Fruit fly (Drosophila melanogaster) S2 (cell line): ENCODE measurements around the gene mrva.

Source experiments
- CG8478 ChIP-seq: fragments of >200 bp; optimal IDR thresholded peaks from 2 replicates; lab custom pipeline; 2018
- CTCF ChIP-seq, 2 experiments: fragments of >200 bp; optimal IDR thresholded peaks; 2 replicates each; lab custom pipeline; 2018

mrva gene

DNA sequence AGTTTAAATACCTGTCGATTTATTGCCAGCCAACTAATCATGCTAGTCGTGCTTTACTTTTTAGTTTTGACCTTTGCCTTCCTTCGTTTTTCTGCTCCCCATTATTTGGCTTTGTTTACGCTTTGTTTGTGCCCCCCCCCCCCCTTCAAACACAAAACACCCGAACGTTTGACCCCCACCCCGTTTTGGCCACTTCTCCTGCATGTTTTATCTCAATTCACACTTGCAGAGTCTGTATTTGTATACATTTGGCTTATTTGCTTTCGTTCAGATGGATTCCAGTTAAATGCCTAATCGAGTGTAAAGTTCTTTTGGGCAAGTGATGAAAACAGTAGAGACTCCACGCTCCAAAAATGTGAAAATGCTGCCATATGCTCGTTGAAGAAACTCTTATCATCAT lies 20.7 kb upstream of the mrva start:
- no peak for TF ChIP-seq CG8478 (lab: Kevin White, UChicago)
- TF ChIP-seq CTCF (optimal IDR thresholded peaks at IDR 0.05; lab: Kevin White, UChicago): no peak

DNA sequence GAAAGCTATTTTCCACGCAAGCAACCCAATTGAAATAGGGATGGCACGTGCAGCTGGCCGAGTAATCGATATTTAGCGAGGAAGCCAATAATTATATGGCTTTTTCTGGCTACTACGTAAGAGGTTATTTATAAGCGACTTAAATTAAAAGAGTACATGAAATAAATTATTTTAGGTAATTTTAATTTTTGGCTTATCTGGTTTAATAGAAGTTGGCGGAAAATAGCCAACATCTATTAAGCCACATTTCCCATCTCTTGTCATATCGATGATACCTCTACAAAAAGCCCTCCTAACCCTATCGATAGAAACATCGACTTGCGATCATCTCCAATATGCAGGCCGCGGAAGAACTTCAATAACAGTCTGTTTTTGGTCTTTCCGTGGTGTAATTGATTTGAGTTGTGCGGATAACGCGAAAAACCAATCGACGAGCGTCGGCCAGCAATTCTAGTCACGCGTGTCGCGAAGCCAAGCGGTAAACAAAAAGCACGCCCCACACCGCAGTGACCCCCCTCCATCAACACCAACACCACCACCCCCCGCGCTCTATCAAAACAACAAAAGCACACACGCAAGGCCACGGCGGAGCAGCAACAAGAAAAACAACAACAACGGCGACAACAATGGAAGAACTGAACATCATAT lies 19.5 kb upstream of the mrva start, which contains the start of the genes Srp19 and qm:
TSS of gene Srp19 (minus strand) at position 51 of the 648 bp plus-strand sequence.
TSS of gene qm (plus strand) at position 330 of the 648 bp plus-strand sequence.
- TF ChIP-seq CG8478 (lab: Kevin White, UChicago): no peak
- TF ChIP-seq CTCF (optimal IDR thresholded peaks at IDR 0.05; lab: Kevin White, UChicago): no peak

DNA sequence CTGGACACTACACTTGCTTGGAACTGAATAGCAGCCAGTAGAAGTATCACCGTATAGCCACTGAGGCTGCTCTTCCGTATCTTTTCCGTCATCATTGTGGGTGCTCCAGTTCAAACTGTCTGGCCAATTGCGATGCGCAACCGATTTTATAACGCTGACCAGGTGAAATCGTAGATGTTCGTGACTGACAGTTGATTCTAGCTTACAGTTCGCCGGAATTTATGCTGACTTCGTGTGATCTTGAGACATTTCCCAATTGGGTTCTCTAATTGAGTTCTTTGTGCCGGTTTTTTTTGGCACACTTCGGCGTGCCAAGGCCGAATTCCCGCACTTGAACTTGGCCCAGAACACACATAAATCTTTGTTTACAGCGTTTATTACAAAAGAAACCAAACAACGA lies 18.3 kb upstream of the mrva start, which contains the start of gene CG14834:
TSS of gene CG14834 (minus strand) at position 173 of the 400 bp plus-strand sequence.
- TF ChIP-seq CTCF (optimal IDR thresholded peaks at IDR 0.05; lab: Kevin White, UChicago) (no peak), CG8478 (lab: Kevin White, UChicago) (no peak)

DNA sequence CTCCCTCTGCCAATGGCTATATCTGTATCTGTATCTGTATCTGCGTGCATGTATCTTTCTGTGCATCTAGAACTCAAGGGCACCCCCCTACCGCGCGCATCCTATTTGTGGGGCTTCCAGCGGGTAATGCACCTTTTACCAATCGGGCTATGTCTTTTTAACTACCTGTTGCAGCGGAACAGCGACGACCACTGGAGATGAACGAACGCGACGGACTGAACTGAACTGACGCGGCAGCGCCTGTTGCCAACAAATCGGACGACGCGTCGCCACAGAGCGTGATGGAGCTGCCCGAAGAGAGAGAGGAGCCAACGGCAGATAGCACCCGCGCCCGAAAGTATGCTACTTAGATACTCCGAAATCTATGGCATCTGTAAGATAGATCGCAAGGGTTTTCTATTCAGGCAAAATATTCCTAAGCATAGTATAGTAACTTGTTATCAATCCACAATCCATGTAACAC lies 16.4 kb upstream of the mrva start, which contains the start of gene Cln7:
TSS of gene Cln7 (minus strand) at position 219 of the 463 bp plus-strand sequence.
- no peak for TF ChIP-seq CTCF (optimal IDR thresholded peaks at IDR 0.05; lab: Kevin White, UChicago)
- TF ChIP-seq CG8478 (lab: Kevin White, UChicago): no peak

DNA sequence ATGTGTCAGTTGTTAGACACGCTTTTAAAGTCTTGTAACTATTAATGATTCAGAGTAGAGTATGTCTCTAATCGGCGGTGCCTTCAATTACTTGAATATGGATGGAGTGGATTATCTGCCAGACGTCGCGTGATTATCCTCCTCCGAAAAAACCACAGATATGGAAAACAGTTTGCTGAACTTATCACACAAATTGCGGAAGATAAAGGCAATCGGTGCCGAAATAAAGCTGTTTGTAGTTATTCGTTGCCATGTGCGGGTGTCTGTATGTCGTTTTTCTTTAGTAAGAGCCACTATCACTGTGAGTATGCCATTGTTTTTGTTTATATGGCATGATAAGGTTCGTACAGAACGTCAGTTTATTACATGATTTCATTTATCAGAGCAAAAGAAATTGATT lies 15.4 kb upstream of the mrva start:
- TF ChIP-seq CTCF (optimal IDR thresholded peaks at IDR 0.05; lab: Kevin White, UChicago) (no peak), CG8478 (lab: Kevin White, UChicago) (no peak)

DNA sequence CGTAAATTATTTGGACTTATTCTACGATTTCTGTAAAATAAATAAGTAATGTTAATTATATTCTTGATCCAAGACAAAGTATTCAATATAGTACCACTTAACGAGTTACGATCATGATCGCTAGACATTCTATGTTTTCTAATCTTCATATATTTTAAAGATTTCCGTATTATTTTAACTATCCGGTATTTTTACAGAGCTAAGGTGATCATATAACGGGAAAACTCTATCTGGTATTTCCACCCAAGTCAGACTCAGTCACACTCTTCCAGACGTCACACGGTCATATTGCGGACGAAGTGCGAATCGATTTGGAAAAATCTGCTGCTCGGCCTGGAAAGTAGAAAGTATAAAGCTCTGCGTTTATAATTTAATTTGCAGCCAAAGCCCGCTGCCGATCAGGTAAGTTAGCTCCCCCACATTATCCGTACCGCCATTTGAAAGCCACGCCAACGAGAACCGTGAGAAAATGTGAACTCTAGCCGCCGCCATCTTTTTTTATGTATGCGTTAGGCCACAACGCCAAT lies 10.6 kb upstream of the mrva start, which contains the start of the genes lark and eco:
TSS of gene lark (plus strand) at position 51 of the 527 bp plus-strand sequence.
TSS of gene eco (minus strand) at position 125 of the 527 bp plus-strand sequence.
- no peak for TF ChIP-seq CTCF (optimal IDR thresholded peaks at IDR 0.05; lab: Kevin White, UChicago)
- no peak for TF ChIP-seq CG8478 (lab: Kevin White, UChicago)

DNA sequence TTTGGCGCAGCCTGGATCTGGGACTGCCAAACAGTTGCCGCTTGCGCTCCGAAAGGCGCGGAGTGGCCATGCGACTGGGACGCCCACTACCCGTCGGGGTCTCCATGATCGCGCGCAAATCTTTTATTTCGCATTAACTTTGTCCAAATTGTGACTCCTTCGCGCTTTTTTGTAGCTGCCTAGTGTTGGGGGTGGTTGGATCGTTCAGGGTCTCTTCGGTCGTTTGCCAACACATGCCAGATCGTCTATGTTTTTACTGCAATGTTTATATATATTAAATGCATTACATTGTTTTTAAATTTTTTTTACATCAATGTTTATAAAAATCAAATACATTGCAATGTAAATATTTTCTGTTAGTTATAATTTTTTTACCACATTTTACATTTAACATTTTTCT lies 10.1 kb upstream of the mrva start:
- TF ChIP-seq CTCF (optimal IDR thresholded peaks at IDR 0.05; lab: Kevin White, UChicago) (no peak), CG8478 (lab: Kevin White, UChicago) (no peak)

DNA sequence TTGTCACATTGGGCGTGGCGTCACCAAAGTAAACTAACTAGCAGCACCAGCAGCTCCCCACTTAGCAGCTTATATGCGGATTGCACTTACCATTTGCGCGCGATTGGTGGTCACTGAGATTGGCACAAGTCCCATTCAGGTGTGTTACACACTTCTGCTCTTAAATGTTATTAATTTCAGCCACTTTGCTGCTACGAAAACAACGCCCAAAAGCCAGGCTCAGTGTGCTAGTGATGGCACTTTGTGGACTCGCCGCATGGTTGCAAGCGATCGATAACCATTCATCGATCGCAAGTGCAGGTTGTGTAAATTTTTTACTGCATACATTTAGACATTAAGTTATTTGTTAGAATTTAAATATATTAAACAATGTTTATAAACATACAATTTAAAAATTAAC lies 6.3 kb upstream of the mrva start, which contains the start of the genes wrm1 and wrm2:
TSS of gene wrm1 (minus strand) at position 237 of the 400 bp plus-strand sequence.
TSS of gene wrm2 (minus strand) at position 237 of the 400 bp plus-strand sequence.
- TF ChIP-seq CG8478 (lab: Kevin White, UChicago) (no peak), CTCF (optimal IDR thresholded peaks at IDR 0.05; lab: Kevin White, UChicago) (no peak)

DNA sequence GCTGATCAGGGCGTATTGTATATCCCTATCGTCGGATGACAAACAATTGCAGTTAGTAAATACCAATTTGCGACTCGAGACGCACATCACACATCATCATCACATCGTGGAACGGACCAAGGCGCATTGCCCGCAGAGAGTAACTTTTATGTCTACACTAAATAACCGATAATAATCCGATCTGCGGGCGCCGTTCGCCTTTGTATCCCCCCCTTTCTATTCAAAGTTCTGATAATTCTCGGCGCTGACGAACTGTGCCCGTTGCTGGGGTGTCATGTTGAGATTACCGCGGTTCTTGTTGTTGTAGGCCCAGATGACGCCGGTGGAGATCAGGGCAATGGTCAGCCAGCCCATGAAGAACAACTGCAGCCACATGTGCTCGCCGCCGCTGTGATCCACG lies 2.0 kb downstream of the mrva start:
- TF ChIP-seq CG8478 (lab: Kevin White, UChicago) (no peak), CTCF (optimal IDR thresholded peaks at IDR 0.05; lab: Kevin White, UChicago) (no peak)

DNA sequence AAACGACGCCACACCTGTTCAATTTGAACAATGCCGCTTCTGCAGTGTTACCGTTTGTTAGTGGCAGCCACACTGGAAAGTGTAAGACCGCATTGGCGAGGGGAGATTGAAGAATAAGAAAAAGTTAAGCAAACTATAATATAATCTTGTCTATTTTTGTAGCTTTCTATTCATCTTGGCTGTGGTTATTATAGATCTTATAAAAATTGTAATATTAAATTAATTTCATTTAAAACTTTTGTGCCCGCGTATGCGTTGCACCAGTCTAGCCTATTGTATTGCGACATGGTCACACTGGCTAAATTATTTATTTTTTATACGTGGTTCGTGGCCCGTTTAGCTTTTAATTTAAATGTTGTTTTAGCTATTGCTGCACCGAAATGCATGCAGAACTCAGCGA lies 5.3 kb downstream of the mrva start, which contains the start of the genes RhoGEF4 and Rint1:
TSS of gene RhoGEF4 (minus strand) at position 64 of the 400 bp plus-strand sequence.
TSS of gene Rint1 (plus strand) at position 272 of the 400 bp plus-strand sequence.
- no peak for TF ChIP-seq CG8478 (lab: Kevin White, UChicago)
- TF ChIP-seq CTCF (optimal IDR thresholded peaks at IDR 0.05; lab: Kevin White, UChicago): no peak

DNA sequence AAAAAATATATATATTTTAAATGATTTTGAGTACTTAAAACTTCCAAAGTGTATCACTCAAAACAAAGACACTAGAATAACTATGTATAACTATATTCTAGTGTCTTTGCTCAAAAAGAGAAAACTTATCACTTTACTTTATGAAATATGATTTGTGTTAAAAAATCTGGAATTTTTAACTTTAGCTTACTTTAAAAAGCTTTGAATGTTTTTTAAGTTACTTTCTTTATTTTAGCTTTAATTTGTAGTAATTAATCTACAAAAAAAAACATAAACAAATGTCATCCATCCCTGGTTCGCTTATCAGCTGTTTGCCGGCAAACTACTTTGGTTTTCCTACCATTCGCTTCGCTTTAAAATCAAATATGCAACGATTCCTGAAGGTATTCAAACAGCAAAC lies 8.9 kb downstream of the mrva start, which contains the start of gene CG8607:
TSS of gene CG8607 (plus strand) at position 301 of the 400 bp plus-strand sequence.
- TF ChIP-seq CTCF (optimal IDR thresholded peaks at IDR 0.05; lab: Kevin White, UChicago) (no peak), CG8478 (lab: Kevin White, UChicago) (no peak)

DNA sequence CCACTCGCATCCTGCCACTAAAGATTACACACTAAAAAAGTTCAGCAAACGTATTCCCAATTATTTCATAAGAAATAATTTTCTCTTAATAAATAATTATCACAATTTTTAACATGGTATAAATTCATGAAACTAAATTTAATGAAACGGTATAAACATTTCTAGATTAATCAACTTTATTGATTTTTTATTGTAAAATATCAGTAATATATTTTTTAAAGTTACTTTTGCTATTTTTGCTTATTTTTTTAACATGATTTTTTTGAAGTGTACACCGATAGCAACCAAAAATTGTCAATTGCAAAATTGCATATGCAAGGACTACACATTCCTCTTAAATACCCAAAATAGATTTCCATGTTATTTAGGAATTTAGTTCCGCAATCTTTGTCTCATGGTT lies 14.5 kb downstream of the mrva start:
- TF ChIP-seq CG8478 (lab: Kevin White, UChicago): no peak
- TF ChIP-seq CTCF (optimal IDR thresholded peaks at IDR 0.05; lab: Kevin White, UChicago): no peak

DNA sequence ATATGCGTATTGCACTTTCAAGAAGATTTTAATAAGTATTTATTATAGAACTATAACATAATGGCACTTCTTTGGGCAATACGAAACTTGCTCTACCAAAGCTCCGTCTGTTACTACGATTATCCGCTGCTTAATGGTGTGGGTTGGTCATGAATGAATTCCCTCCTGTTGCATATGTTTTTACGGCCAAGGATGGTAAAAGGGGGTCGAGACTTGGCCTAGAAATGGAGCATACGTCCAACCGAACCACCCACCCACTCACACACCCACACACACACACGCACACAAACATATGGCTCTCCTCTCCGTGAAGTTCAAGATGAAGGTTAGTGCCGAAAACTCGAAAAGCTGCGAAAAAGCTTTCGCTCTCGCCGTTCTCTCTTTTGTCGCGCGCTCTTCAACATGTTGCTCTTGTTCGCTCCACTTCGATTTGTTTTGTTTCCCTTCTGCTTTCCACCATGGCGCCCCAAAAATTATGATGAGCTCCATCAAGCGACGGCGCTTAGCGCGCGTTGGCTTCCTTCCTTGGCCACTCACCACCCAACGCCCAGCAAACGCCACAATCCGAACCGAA lies 15.0 kb downstream of the mrva start:
- TF ChIP-seq CG8478 (lab: Kevin White, UChicago) (no peak), CTCF (optimal IDR thresholded peaks at IDR 0.05; lab: Kevin White, UChicago) (no peak)

DNA sequence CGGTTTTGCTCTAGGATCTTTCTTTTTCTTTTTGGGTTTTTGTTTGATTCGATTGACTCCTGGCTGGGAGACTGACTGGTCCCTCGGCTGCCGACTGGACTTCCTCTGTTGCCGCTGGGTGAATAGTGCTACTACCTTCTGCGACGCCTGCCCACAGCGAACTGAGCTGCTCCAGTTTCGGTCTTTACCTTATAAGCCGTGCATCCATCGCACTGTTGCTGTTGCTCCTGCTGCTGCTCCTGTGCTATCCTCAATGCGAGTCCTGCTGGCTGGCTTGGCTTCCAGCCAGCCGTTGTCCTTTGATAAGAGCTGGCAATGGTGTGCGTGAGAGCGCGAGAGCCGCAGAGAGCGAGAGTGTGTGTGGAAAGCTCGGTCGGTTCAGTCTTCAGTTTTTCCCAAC lies 15.9 kb downstream of the mrva start, which contains the start of gene unc-13-4A:
TSS of gene unc-13-4A (minus strand) at position 143 of the 400 bp plus-strand sequence.
- TF ChIP-seq CTCF (optimal IDR thresholded peaks at IDR 0.05; lab: Kevin White, UChicago) (no peak), CG8478 (lab: Kevin White, UChicago) (no peak)
